Fruit fly (Drosophila melanogaster): ENCODE measurements around the gene slp2.
A peak's percentile ranks its signal among the peaks of the same experiment; 100 is the strongest.

Gene slp2

dm6 chr2L:3818903-3819302 lies 17.7 kb upstream of the slp2 start (continued):
- TF ChIP-seq Hand (GFP tag; optimal IDR thresholded peaks at IDR 0.05) = no peak
- peak; percentile 58 for TF ChIP-seq CG18262 (tag; optimal IDR thresholded peaks at IDR 0.05)
- TF ChIP-seq Hmr (GFP tag; optimal IDR thresholded peaks at IDR 0.05) = no peak
- TF ChIP-seq CG3726 (GFP tag; IDR thresholded peaks at IDR 0.05) = no peak
- no peak for TF ChIP-seq pan (optimal IDR thresholded peaks at IDR 0.05)
- TF ChIP-seq pan (GFP tag; optimal IDR thresholded peaks at IDR 0.05 in 1 of 2, IDR thresholded peaks at IDR 0.05 in 1 of 2) = peak in 1 of 2 experiments; percentile 19
- no peak for TF ChIP-seq CG9797 (GFP tag; optimal IDR thresholded peaks at IDR 0.05)
- TF ChIP-seq CG16813 (GFP tag; IDR thresholded peaks at IDR 0.05; ENCODE audit: partially characterized antibody) = no peak
- TF ChIP-seq Hey (tag; optimal IDR thresholded peaks at IDR 0.05) = no peak
- TF ChIP-seq CG8281 (tag; optimal IDR thresholded peaks at IDR 0.05) = no peak
- no peak for TF ChIP-seq BtbVII (GFP tag; optimal IDR thresholded peaks at IDR 0.05)
- TF ChIP-seq eyg (GFP tag; optimal IDR thresholded peaks at IDR 0.05) = no peak
- no peak for TF ChIP-seq CG9437 (GFP tag; optimal IDR thresholded peaks at IDR 0.05)
- no peak for TF ChIP-seq grn (GFP tag; optimal IDR thresholded peaks at IDR 0.05)
- TF ChIP-seq hth (optimal IDR thresholded peaks at IDR 0.05) = no peak
- TF ChIP-seq CG2116 (GFP tag; optimal IDR thresholded peaks at IDR 0.05) = no peak
- no peak for TF ChIP-seq CG6813 (GFP tag; optimal IDR thresholded peaks at IDR 0.05)
- TF ChIP-seq twi (tag; optimal IDR thresholded peaks at IDR 0.05) = peak; percentile 94
- TF ChIP-seq HLH4C (GFP tag; IDR thresholded peaks at IDR 0.05; ENCODE audit: partially characterized antibody) = no peak
- no peak for TF ChIP-seq Sin3A (optimal IDR thresholded peaks at IDR 0.05)
- no peak for TF ChIP-seq Sox102F (GFP tag; optimal IDR thresholded peaks at IDR 0.05)
- no peak for TF ChIP-seq Meics (GFP tag; optimal IDR thresholded peaks at IDR 0.05)
- no peak for TF ChIP-seq Stat92E (GFP tag; optimal IDR thresholded peaks at IDR 0.05)
- TF ChIP-seq Antp (GFP tag; optimal IDR thresholded peaks at IDR 0.05) = no peak
- TF ChIP-seq chn (GFP tag; optimal IDR thresholded peaks at IDR 0.05) = peak; percentile 47
- no peak for TF ChIP-seq Gug (GFP tag; IDR thresholded peaks at IDR 0.05)
- no peak for TF ChIP-seq hbn (GFP tag; IDR thresholded peaks at IDR 0.05; ENCODE audit: partially characterized antibody)
- TF ChIP-seq phol (tag; optimal IDR thresholded peaks at IDR 0.05) = peak; percentile 33
- TF ChIP-seq danr (GFP tag; IDR thresholded peaks at IDR 0.05) = no peak
- TF ChIP-seq CG8924 (tag; optimal IDR thresholded peaks at IDR 0.05) = peak; percentile 21
- no peak for TF ChIP-seq nerfin-1 (tag; optimal IDR thresholded peaks at IDR 0.05)
- TF ChIP-seq dm (GFP tag; optimal IDR thresholded peaks at IDR 0.05) = no peak
- TF ChIP-seq CG17612 (GFP tag; IDR thresholded peaks at IDR 0.05) = no peak
- TF ChIP-seq amos (GFP tag; IDR thresholded peaks at IDR 0.05; ENCODE audit: partially characterized antibody) = no peak
- no peak for TF ChIP-seq CG8944 (GFP tag; optimal IDR thresholded peaks at IDR 0.05)
- peak; percentile 20 for TF ChIP-seq tin (GFP tag; optimal IDR thresholded peaks at IDR 0.05)
- TF ChIP-seq CG18476 (GFP tag; optimal IDR thresholded peaks at IDR 0.05) = no peak
- no peak for TF ChIP-seq Doc3 (GFP tag; IDR thresholded peaks at IDR 0.05; ENCODE audit: partially characterized antibody)
- no peak for TF ChIP-seq CG8089 (GFP tag; optimal IDR thresholded peaks at IDR 0.05)
- TF ChIP-seq lbe (GFP tag; optimal IDR thresholded peaks at IDR 0.05) = no peak
- no peak for TF ChIP-seq Hmx (GFP tag; optimal IDR thresholded peaks at IDR 0.05)
- TF ChIP-seq Myb (GFP tag; optimal IDR thresholded peaks at IDR 0.05) = no peak
- TF ChIP-seq Drgx (GFP tag; IDR thresholded peaks at IDR 0.05) = no peak
- peak; percentile 42; the same call in 1 of the 2 replicates for TF ChIP-seq CG6689 (GFP tag; IDR thresholded peaks at IDR 0.05)
- TF ChIP-seq CG14441 (GFP tag; IDR thresholded peaks at IDR 0.05) = no peak
- TF ChIP-seq Sry-δ (GFP tag; optimal IDR thresholded peaks at IDR 0.05) = no peak
- no peak for TF ChIP-seq B-H2 (GFP tag; optimal IDR thresholded peaks at IDR 0.05)
- peak; percentile 31 for TF ChIP-seq bab2 (GFP tag; optimal IDR thresholded peaks at IDR 0.05)
- no peak for TF ChIP-seq Dip2 (GFP tag; IDR thresholded peaks at IDR 0.05)
- no peak for TF ChIP-seq CG2199 (GFP tag; IDR thresholded peaks at IDR 0.05)
- no peak for TF ChIP-seq vnd (GFP tag; IDR thresholded peaks at IDR 0.05; ENCODE audit: partially characterized antibody)
- no peak for TF ChIP-seq CG12155 (GFP tag; optimal IDR thresholded peaks at IDR 0.05)
